Fruit fly (Drosophila melanogaster): ENCODE results near the gene CG5854.
A peak's percentile ranks its signal among the peaks of the same experiment; 100 is the strongest.

Gene CG5854

DNA sequence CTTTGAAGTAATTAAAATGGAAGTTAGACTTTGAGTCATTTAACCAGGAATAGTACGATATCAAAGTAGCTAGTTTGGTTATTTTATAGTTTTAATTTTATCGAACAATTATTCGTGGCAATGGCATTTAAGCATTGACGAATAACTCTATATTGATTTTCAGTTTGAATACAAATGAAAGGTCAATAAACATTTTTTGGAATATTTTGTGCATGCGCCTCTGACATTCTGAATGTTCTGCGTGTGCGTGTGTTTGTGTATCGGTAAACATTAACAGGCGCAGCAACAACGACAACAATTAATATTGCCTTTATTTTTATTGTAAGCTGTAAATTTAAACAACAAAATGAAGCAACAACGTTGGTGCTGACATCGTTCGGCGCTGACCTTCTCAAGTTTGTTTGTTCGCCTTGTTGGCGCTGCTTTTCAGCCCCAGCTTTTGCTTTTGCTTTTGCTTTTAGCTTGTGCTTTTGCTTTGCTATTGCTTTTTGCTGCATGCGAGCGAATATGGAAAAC is 24.3 kb upstream of the CG5854 start (continued):
- TF ChIP-seq crol (GFP tag; IDR thresholded peaks at IDR 0.05) (no peak), CG12299 (tag; optimal IDR thresholded peaks at IDR 0.05) (peak; percentile 39), ems (GFP tag; optimal IDR thresholded peaks at IDR 0.05) (no peak), CG2712 (tag; optimal IDR thresholded peaks at IDR 0.05) (no peak), mam (GFP tag; optimal IDR thresholded peaks at IDR 0.05) (no peak), ase (GFP tag; IDR thresholded peaks at IDR 0.05) (no peak), Sox102F (GFP tag; optimal IDR thresholded peaks at IDR 0.05) (peak; percentile 56), Nf-YB (GFP tag; optimal IDR thresholded peaks at IDR 0.05) (no peak), mld (GFP tag; IDR thresholded peaks at IDR 0.05; ENCODE audit: partially characterized antibody) (no peak), CG9609 (GFP tag; optimal IDR thresholded peaks at IDR 0.05) (no peak), trh (GFP tag; optimal IDR thresholded peaks at IDR 0.05) (no peak)

DNA sequence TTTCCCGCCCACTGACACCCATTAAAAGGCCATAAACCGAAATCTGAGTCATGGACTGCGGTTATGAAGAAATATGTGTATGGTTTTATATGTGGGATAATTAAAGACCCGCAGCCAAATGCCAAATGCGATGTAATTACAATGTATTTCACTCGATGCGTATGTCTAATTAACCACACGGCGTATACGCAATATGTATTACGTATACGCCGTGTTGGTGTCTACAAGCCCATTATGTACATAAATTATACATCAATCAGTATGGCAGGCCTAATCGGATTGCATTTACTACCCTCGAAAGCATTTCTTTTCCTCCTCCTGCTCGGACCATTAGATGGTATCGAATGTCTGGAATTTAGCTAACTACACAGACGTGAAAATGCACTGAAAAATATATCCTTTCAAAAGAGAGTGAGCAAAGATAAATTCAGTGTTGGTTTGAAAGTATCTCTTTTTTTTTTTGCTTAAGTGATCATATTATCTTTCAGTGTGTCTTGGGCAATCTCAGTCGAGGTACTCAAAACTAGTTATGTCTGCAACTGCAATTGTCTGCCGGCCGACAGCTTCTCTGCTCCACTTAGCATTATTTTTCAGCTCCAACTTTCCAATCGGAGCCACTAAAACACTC is 23.3 kb upstream of the CG5854 start:
- TF ChIP-seq CG10979 (tag; optimal IDR thresholded peaks at IDR 0.05) (peak; percentile 31), CG7372 (GFP tag; IDR thresholded peaks at IDR 0.05) (peak; percentile 95), Sox102F (GFP tag; optimal IDR thresholded peaks at IDR 0.05) (peak; percentile 14), ken (GFP tag; IDR thresholded peaks at IDR 0.05) (0 out of 3 replicates have a peak, but pooled peaks have one; percentile 21), Drgx (GFP tag; IDR thresholded peaks at IDR 0.05) (peak; percentile 51; the same call in 1 of the 2 replicates), Six4 (GFP tag; optimal IDR thresholded peaks at IDR 0.05) (no peak), sisA (GFP tag; IDR thresholded peaks at IDR 0.05) (no peak), crp (GFP tag; optimal IDR thresholded peaks at IDR 0.05) (no peak), sens (GFP tag) (peak; percentile 20)

DNA sequence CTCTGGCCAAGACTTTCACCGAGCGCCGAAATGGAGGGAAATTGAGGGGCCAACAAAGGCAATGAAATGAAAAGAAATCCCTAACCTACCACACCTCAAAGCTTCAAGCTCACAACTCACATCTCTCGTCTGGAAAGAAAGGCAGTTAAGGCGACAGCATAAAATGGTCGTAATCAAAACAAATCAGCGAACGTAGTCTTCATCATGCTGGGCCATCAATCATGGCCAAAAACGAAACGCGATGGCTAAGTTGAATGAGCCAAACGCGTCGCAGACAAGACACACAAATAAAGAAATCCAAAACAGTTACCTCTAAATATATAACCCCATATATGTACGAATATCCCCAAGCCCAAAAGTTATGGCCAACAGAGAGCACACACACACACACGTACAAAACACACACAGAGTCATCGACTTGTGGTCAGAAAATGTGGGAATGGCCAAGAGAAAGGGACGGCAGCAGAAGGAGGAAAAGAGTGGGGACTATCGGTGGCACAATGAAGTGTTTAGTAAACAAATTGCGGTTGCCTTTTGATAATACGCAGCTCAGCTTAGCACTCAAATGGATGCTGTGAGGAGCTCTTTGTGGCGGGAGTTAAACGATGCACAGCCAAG is 22.5 kb upstream of the CG5854 start:
- TF ChIP-seq CG12071 (GFP tag; optimal IDR thresholded peaks at IDR 0.05) (no peak), CG31365 (tag; optimal IDR thresholded peaks at IDR 0.05) (no peak), CG9797 (GFP tag; optimal IDR thresholded peaks at IDR 0.05) (no peak), NfI (GFP tag; optimal IDR thresholded peaks at IDR 0.05) (no peak), Hr78 (GFP tag; optimal IDR thresholded peaks at IDR 0.05) (peak in 1 of 2 experiments; percentile 29), abd-A (tag; optimal IDR thresholded peaks at IDR 0.05) (peak; percentile 87), CG3726 (GFP tag; IDR thresholded peaks at IDR 0.05) (no peak), CG12769 (tag; optimal IDR thresholded peaks at IDR 0.05) (peak; percentile 66), trem (tag; optimal IDR thresholded peaks at IDR 0.05) (no peak), CG14965 (GFP tag; optimal IDR thresholded peaks at IDR 0.05; ENCODE audit: borderline replicate concordance) (no peak), pan (optimal IDR thresholded peaks at IDR 0.05) (no peak), pan (GFP tag; optimal IDR thresholded peaks at IDR 0.05 in 1 of 2, IDR thresholded peaks at IDR 0.05 in 1 of 2) (no peak), wdn (GFP tag; IDR thresholded peaks at IDR 0.05) (no peak), CG33213 (GFP tag; optimal IDR thresholded peaks at IDR 0.05) (no peak), oc (tag; optimal IDR thresholded peaks at IDR 0.05) (peak; percentile 50), CG34224 (GFP tag; IDR thresholded peaks at IDR 0.05; ENCODE audit: partially characterized antibody) (no peak), crp (GFP tag; optimal IDR thresholded peaks at IDR 0.05) (no peak), CG3995 (GFP tag; optimal IDR thresholded peaks at IDR 0.05) (no peak), CG3407 (GFP tag; optimal IDR thresholded peaks at IDR 0.05) (no peak), B-H1 (GFP tag; IDR thresholded peaks at IDR 0.05) (no peak), Stat92E (GFP tag; optimal IDR thresholded peaks at IDR 0.05) (no peak), pros (GFP tag; optimal IDR thresholded peaks at IDR 0.05) (peak; percentile 63), bigmax (GFP tag; optimal IDR thresholded peaks at IDR 0.05) (no peak), Sry-δ (GFP tag; optimal IDR thresholded peaks at IDR 0.05) (no peak), Lhr (GFP tag; optimal IDR thresholded peaks at IDR 0.05) (no peak), Nf-YC (tag; optimal IDR thresholded peaks at IDR 0.05) (no peak), CG9437 (GFP tag; optimal IDR thresholded peaks at IDR 0.05) (no peak), CG2712 (tag; optimal IDR thresholded peaks at IDR 0.05) (no peak), CG8924 (tag; optimal IDR thresholded peaks at IDR 0.05) (no peak)
